Fruit fly (Drosophila melanogaster): Measurements from ENCODE around the gene Tsp26A.

DNA sequence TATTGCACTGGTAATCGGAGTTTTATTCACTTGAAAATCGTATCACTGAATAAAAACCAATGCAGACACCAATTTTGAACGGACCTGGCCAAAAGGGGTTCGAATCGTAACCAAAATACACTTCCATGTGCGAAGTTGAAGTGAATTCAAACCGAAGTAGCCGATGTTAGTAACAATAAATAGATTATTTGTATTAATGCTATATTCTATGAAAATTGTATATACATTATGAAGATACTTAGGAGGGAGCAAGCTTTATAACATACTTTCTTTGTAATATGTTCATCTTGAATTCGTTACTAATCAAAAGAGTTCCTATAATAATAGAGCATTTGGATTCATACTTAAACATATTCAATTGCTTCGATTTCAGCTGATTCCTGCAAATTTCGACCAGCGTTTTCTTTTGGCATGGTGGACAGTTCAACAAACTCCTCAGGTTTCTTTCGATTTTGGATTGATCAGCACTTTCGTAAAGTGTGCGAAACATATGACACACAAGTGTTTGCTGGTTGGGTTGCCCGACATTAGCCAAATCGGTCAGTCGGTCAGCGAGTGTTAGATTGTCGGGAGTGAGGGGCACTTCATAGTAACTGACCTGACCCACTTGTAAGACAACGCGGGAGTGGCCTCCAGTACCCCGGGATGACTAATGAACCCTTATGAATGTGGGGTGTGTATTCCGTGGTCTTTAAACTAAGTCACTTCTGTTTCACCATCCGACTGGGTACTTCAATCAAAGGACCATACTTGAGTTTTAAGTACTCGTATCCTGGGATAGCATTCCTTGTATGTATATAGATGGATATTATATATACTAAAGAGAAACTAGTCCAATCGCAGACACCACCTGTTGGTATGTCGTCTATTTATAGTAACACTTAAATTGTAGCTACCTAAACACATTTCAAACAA, 32.1 kb upstream of the Tsp26A start, which contains the start of the genes CG13992 and Ucp4C:
- TF ChIP-seq Bdp1 (GFP tag; optimal IDR thresholded peaks at IDR 0.05) (no peak), CG1529 (GFP tag; optimal IDR thresholded peaks at IDR 0.05) (no peak), lmd (GFP tag; IDR thresholded peaks at IDR 0.05) (no peak), tgo (GFP tag; IDR thresholded peaks at IDR 0.05) (no peak), twi (tag; optimal IDR thresholded peaks at IDR 0.05) (peak; percentile 73), CG3726 (GFP tag; IDR thresholded peaks at IDR 0.05) (no peak), CG15011 (GFP tag; optimal IDR thresholded peaks at IDR 0.05) (no peak), fd3F (GFP tag; optimal IDR thresholded peaks at IDR 0.05) (no peak), sim (GFP tag; IDR thresholded peaks at IDR 0.05) (no peak)
